Fruit fly (Drosophila melanogaster) whole organism, adult: ENCODE results near the gene CG12219.

Source experiments
- CG5204 ChIP-seq: fragments of 200-800 bp; sonication (Bioruptor generic); optimal IDR thresholded peaks from 2 replicates; lab custom pipeline; 2016; ENCODE audit warnings: missing biosample characterization, missing genetic modification characterization
- CG7101 ChIP-seq: fragments of 200-800 bp; sonication (Bioruptor generic); optimal IDR thresholded peaks from 2 replicates; lab custom pipeline; 2018; ENCODE audit warnings: missing biosample characterization, mild to moderate bottlenecking, missing genetic modification characterization, moderate library complexity
- Clk ChIP-seq: fragments of 200-800 bp; sonication (Bioruptor generic); optimal IDR thresholded peaks from 2 replicates; lab custom pipeline; 2017; ENCODE audit warnings: missing biosample characterization, missing genetic modification characterization

- TF ChIP-seq Clk = no peak
- no peak for TF ChIP-seq CG7101 (tag; lab: Kevin White, UChicago)
- no peak for TF ChIP-seq CG5204
Observed at dm6 chrX:6311516-6311915, 10.4 kb upstream of the CG12219 start.
